Fruit fly (Drosophila melanogaster) whole organism, embryonic: ENCODE measurements around the gene CG5986.

ENCODE experiments used
- BtbVII ChIP-seq: fragments of 200-800 bp; sonication (Bioruptor generic); optimal IDR thresholded peaks from 3 replicates; lab custom pipeline; 2017; ENCODE audit warnings: missing biosample characterization, mild to moderate bottlenecking, missing genetic modification characterization
- CG10565 ChIP-seq: fragments of 200-800 bp; sonication (Bioruptor generic); optimal IDR thresholded peaks from 3 replicates; lab custom pipeline; 2016; ENCODE audit warnings: missing biosample characterization, mild to moderate bottlenecking, missing genetic modification characterization
- CG12236 ChIP-seq: fragments of 200-800 bp; sonication (Bioruptor generic); optimal IDR thresholded peaks from 2 replicates; lab custom pipeline; 2016; ENCODE audit warnings: missing biosample characterization, missing genetic modification characterization
- CG13123 ChIP-seq: fragments of 200-800 bp; sonication (Bioruptor generic); optimal IDR thresholded peaks from 2 replicates; lab custom pipeline; 2016; ENCODE audit warnings: missing biosample characterization, missing genetic modification characterization
- CG17385 ChIP-seq: fragments of 200-800 bp; sonication (Bioruptor generic); optimal IDR thresholded peaks from 3 replicates; lab custom pipeline; 2018; ENCODE audit warnings: missing biosample characterization, mild to moderate bottlenecking, missing genetic modification characterization
- CG2120 ChIP-seq: fragments of 200-800 bp; sonication (Bioruptor generic); optimal IDR thresholded peaks from 3 replicates; lab custom pipeline; 2016; ENCODE audit warnings: missing biosample characterization, missing genetic modification characterization
- CG32532 ChIP-seq: fragments of 200-800 bp; sonication (Bioruptor generic); IDR thresholded peaks from 2 replicates; pipeline ENCODE4 v1.3.6; 2022; ENCODE audit warnings: missing biosample characterization, missing genetic modification characterization
- CG3726 ChIP-seq: fragments of 200-800 bp; sonication (Bioruptor generic); IDR thresholded peaks from 3 replicates; pipeline ENCODE4, ENCODE4 v1.3.6; 2022; ENCODE audit warnings: missing biosample characterization, missing genetic modification characterization
- CG4424 ChIP-seq: fragments of 200-800 bp; sonication (Bioruptor generic); optimal IDR thresholded peaks from 3 replicates; lab custom pipeline; 2016; ENCODE audit warnings: missing biosample characterization, missing genetic modification characterization
- CG8924 ChIP-seq: fragments of 200-800 bp; optimal IDR thresholded peaks from 3 replicates; lab custom pipeline; 2019; ENCODE audit warnings: missing biosample characterization, mild to moderate bottlenecking, missing genetic modification characterization, moderate library complexity
- CTCF ChIP-seq: fragments of 200-800 bp; sonication (Bioruptor generic); optimal IDR thresholded peaks from 2 replicates; lab custom pipeline; 2017; ENCODE audit warnings: missing biosample characterization, mild to moderate bottlenecking, missing genetic modification characterization, moderate library complexity
- CkIIα-i1 ChIP-seq: fragments of 200-800 bp; sonication (Bioruptor generic); IDR thresholded peaks from 2 replicates; pipeline ENCODE4 v1.3.6; 2022; ENCODE audit warnings: missing biosample characterization, missing genetic modification characterization
- Dip2 ChIP-seq: fragments of 200-800 bp; sonication (Bioruptor generic); IDR thresholded peaks from 2 replicates; pipeline ENCODE4 v1.3.6; 2022; ENCODE audit warnings: missing biosample characterization, missing genetic modification characterization
- Dip3 ChIP-seq: fragments of 200-800 bp; sonication (Bioruptor generic); optimal IDR thresholded peaks from 3 replicates; lab custom pipeline; 2016; ENCODE audit warnings: missing biosample characterization, missing genetic modification characterization
- Doc2 ChIP-seq: fragments of 200-800 bp; sonication (Bioruptor generic); IDR thresholded peaks from 2 replicates; pipeline ENCODE4 v1.3.6; 2022; ENCODE audit warnings: missing biosample characterization, missing genetic modification characterization
- Drgx ChIP-seq: fragments of 200-800 bp; sonication (Bioruptor generic); IDR thresholded peaks from 2 replicates; pipeline ENCODE4 v1.3.6; 2022; ENCODE audit warnings: missing biosample characterization, missing genetic modification characterization
- H15 ChIP-seq: fragments of 200-800 bp; sonication (Bioruptor generic); IDR thresholded peaks from 3 replicates; pipeline ENCODE4 v1.3.6; 2022; ENCODE audit warnings: missing biosample characterization, missing genetic modification characterization
- HLHmδ ChIP-seq: fragments of 200-800 bp; sonication (Bioruptor generic); optimal IDR thresholded peaks from 2 replicates; lab custom pipeline; 2018; ENCODE audit warnings: missing biosample characterization, mild to moderate bottlenecking, missing genetic modification characterization, moderate library complexity
- Hand ChIP-seq: fragments of 200-800 bp; sonication (Bioruptor generic); optimal IDR thresholded peaks from 2 replicates; lab custom pipeline; 2017; ENCODE audit warnings: mild to moderate bottlenecking, missing biosample characterization, missing genetic modification reagents, missing genetic modification characterization
- HmgD ChIP-seq: fragments of 200-800 bp; sonication (Bioruptor generic); optimal IDR thresholded peaks from 3 replicates; lab custom pipeline; 2016; ENCODE audit warnings: missing biosample characterization, missing genetic modification characterization
- Med ChIP-seq: fragments of 200-800 bp; sonication (Bioruptor generic); peaks from one replicate; lab custom pipeline; 2016; ENCODE audit warnings: missing biosample characterization, missing genetic modification characterization, mild to moderate bottlenecking, inconsistent platforms, moderate library complexity
- Nf-YC ChIP-seq: fragments of 200-800 bp; optimal IDR thresholded peaks from 3 replicates; lab custom pipeline; 2019; ENCODE audit warnings: missing biosample characterization, mild to moderate bottlenecking, missing genetic modification characterization, moderate library complexity
- Oli ChIP-seq: fragments of 200-800 bp; sonication (Bioruptor generic); optimal IDR thresholded peaks from 2 replicates; lab custom pipeline; 2018; ENCODE audit warnings: missing biosample characterization, mild to moderate bottlenecking, missing genetic modification characterization, moderate library complexity
- Rfx ChIP-seq: fragments of 200-800 bp; sonication (Bioruptor generic); IDR thresholded peaks from 2 replicates; pipeline ENCODE4 v1.3.6; 2022; ENCODE audit warnings: missing biosample characterization, missing genetic modification characterization
- Sox102F ChIP-seq: fragments of 200-800 bp; sonication (Bioruptor generic); optimal IDR thresholded peaks from 2 replicates; lab custom pipeline; 2018; ENCODE audit warnings: missing biosample characterization, mild to moderate bottlenecking, missing genetic modification characterization, moderate library complexity
- Xrp1 ChIP-seq: fragments of 200-800 bp; sonication (Bioruptor generic); IDR thresholded peaks from 2 replicates; pipeline ENCODE4 v1.3.6; 2022; ENCODE audit warnings: missing biosample characterization, missing genetic modification characterization
- abd-A ChIP-seq: fragments of 200-800 bp; sonication (Bioruptor generic); optimal IDR thresholded peaks from 3 replicates; lab custom pipeline; 2019; ENCODE audit warnings: missing biosample characterization, mild to moderate bottlenecking, missing genetic modification characterization, moderate library complexity
- al ChIP-seq: fragments of 200-800 bp; sonication (Bioruptor generic); IDR thresholded peaks from 2 replicates; pipeline ENCODE4 v1.3.6; 2022; ENCODE audit warnings: missing biosample characterization, missing genetic modification characterization
- bab2 ChIP-seq: fragments of 200-800 bp; sonication (Bioruptor generic); optimal IDR thresholded peaks from 2 replicates; lab custom pipeline; 2016; ENCODE audit warnings: missing biosample characterization, missing genetic modification characterization
- chn ChIP-seq: fragments of 200-800 bp; sonication (Bioruptor generic); optimal IDR thresholded peaks from 2 replicates; lab custom pipeline; 2016; ENCODE audit warnings: missing biosample characterization, missing genetic modification characterization
- danr ChIP-seq: fragments of 200-800 bp; sonication (Bioruptor generic); IDR thresholded peaks from 2 replicates; pipeline ENCODE4 v1.3.6; 2022; ENCODE audit warnings: missing biosample characterization, missing genetic modification characterization
- insv ChIP-seq, 2 experiments: fragments of 200-800 bp; sonication (Bioruptor generic); optimal IDR thresholded peaks; 3 replicates each; lab custom pipeline; 2016 to 2018; ENCODE audit warnings: missing biosample characterization in 2 of 2, missing genetic modification characterization in 2 of 2
- inv ChIP-seq: fragments of 200-800 bp; sonication (Bioruptor generic); IDR thresholded peaks from 2 replicates; pipeline ENCODE4 v1.3.6; 2022; ENCODE audit warnings: missing biosample characterization, missing genetic modification characterization; ENCODE audit not compliant: partially characterized antibody
- otp ChIP-seq: fragments of 200-800 bp; sonication (Bioruptor generic); IDR thresholded peaks from 3 replicates; pipeline ENCODE4, ENCODE4 v1.3.6; 2022; ENCODE audit warnings: missing biosample characterization, missing genetic modification characterization
- pan ChIP-seq, 4 experiments: fragments of >200 bp in 3 of 4; fragments of 200-800 bp in 1 of 4; sonication (Bioruptor generic) in 1 of 4; optimal IDR thresholded peaks in 3 of 4; IDR thresholded peaks in 1 of 4; 2 replicates each; pipeline versions ENCODE4 v1.3.6 to Lab custom; 2017 to 2022; ENCODE audit warnings: missing biosample characterization in 2 of 4, missing genetic modification characterization in 2 of 4, mixed read lengths in 1 of 4
- pita ChIP-seq: fragments of 200-800 bp; sonication (Bioruptor generic); optimal IDR thresholded peaks from 2 replicates; lab custom pipeline; 2017; ENCODE audit warnings: missing biosample characterization, mild to moderate bottlenecking, missing genetic modification characterization
- scrt ChIP-seq: fragments of 200-800 bp; sonication (Bioruptor generic); optimal IDR thresholded peaks from 2 replicates; lab custom pipeline; 2018; ENCODE audit warnings: missing biosample characterization, mild to moderate bottlenecking, missing genetic modification characterization, moderate library complexity
- sd ChIP-seq: fragments of 200-800 bp; sonication (Bioruptor generic); optimal IDR thresholded peaks from 3 replicates; lab custom pipeline; 2018; ENCODE audit warnings: missing biosample characterization, mild to moderate bottlenecking, missing genetic modification characterization, moderate library complexity
- sqz ChIP-seq: fragments of 200-800 bp; sonication (Bioruptor generic); optimal IDR thresholded peaks from 3 replicates; lab custom pipeline; 2018; ENCODE audit warnings: missing biosample characterization, mild to moderate bottlenecking, missing genetic modification characterization
- stc ChIP-seq: fragments of 200-800 bp; sonication (Bioruptor generic); IDR thresholded peaks from 2 replicates; pipeline ENCODE4 v1.3.6; 2022; ENCODE audit warnings: missing biosample characterization, missing genetic modification characterization
- ttk ChIP-seq: fragments of 200-800 bp; sonication (Bioruptor generic); IDR thresholded peaks from 2 replicates; pipeline ENCODE4 v2.1.2; 2022; ENCODE audit warnings: missing biosample characterization, missing genetic modification characterization
- vfl ChIP-seq: fragments of 200-800 bp; sonication (Bioruptor generic); optimal IDR thresholded peaks from 2 replicates; lab custom pipeline; 2016; ENCODE audit warnings: missing biosample characterization, missing genetic modification characterization

CG5986 gene

dm6 chr3R:24017648-24018047 lies 29.9 kb upstream of the CG5986 start (continued):
- no peak for TF ChIP-seq CG13123 (GFP tag; lab: Kevin White, UChicago)
- no peak for TF ChIP-seq scrt (GFP tag; lab: Kevin White, UChicago)
- no peak for TF ChIP-seq inv (GFP tag; lab: Robert Waterston, UW)
- TF ChIP-seq Doc2 (GFP tag; lab: Robert Waterston, UW): no peak
- TF ChIP-seq BtbVII: no peak
- TF ChIP-seq Xrp1 (GFP tag; lab: Robert Waterston, UW): no peak
- TF ChIP-seq CG3726 (GFP tag; lab: Robert Waterston, UW): no peak
- no peak for TF ChIP-seq Dip2
- TF ChIP-seq CG12236 (GFP tag; lab: Kevin White, UChicago): no peak
- no peak for TF ChIP-seq al (GFP tag; lab: Robert Waterston, UW)
- no peak for TF ChIP-seq Dip3 (GFP tag; lab: Kevin White, UChicago)
- no peak for TF ChIP-seq pita (GFP tag; lab: Kevin White, UChicago)
- no peak for TF ChIP-seq CG32532 (GFP tag; lab: Robert Waterston, UW)
- TF ChIP-seq CG2120 (GFP tag; lab: Kevin White, UChicago): no peak
- no peak for TF ChIP-seq CTCF (GFP tag; lab: Kevin White, UChicago)
- TF ChIP-seq Sox102F: peak; percentile 9
- no peak for TF ChIP-seq pan (optimal IDR thresholded peaks at IDR 0.05; lab: Kevin White, UChicago)
- TF ChIP-seq pan (GFP tag; optimal IDR thresholded peaks at IDR 0.05 in 1 of 2, IDR thresholded peaks at IDR 0.05 in 1 of 2): peak in 1 of 2 experiments; percentile 37
- no peak for TF ChIP-seq CG4424 (GFP tag; lab: Kevin White, UChicago)
- TF ChIP-seq otp (GFP tag; lab: Robert Waterston, UW): 0 out of 3 replicates have a peak, but pooled peaks have one; percentile 36
- TF ChIP-seq stc (GFP tag; lab: Robert Waterston, UW): peak; percentile 8; the same call in 1 of the 2 replicates
- no peak for TF ChIP-seq CG17385
- TF ChIP-seq Oli (tag; lab: Kevin White, UChicago): peak; percentile 10
- TF ChIP-seq insv (GFP tag; optimal IDR thresholded peaks at IDR 0.05; lab: Kevin White, UChicago): no peak
- no peak for TF ChIP-seq bab2 (GFP tag; lab: Kevin White, UChicago)
- TF ChIP-seq CkIIα-i1 (GFP tag; lab: Robert Waterston, UW): no peak
- no peak for TF ChIP-seq Nf-YC (tag; lab: Kevin White, UChicago)
- TF ChIP-seq chn (GFP tag; lab: Kevin White, UChicago): no peak
- TF ChIP-seq HmgD (GFP tag; lab: Kevin White, UChicago): no peak
- no peak for TF ChIP-seq ttk (GFP tag; lab: Robert Waterston, UW)
- no peak for TF ChIP-seq H15 (GFP tag; lab: Robert Waterston, UW)
- no peak for TF ChIP-seq danr (GFP tag; lab: Robert Waterston, UW)
- TF ChIP-seq HLHmδ (GFP tag; lab: Kevin White, UChicago): no peak
- no peak for TF ChIP-seq Rfx (GFP tag; lab: Robert Waterston, UW)
- no peak for TF ChIP-seq CG8924 (tag; lab: Kevin White, UChicago)
- 0 out of 2 replicates have a peak, but pooled peaks have one; percentile 43 for TF ChIP-seq Drgx (GFP tag; lab: Robert Waterston, UW)
- TF ChIP-seq CG10565 (GFP tag; lab: Kevin White, UChicago): no peak
- TF ChIP-seq Hand (GFP tag; lab: Kevin White, UChicago): no peak
- no peak for TF ChIP-seq sqz (GFP tag; lab: Kevin White, UChicago)

dm6 chr3R:24021895-24022294 lies 25.7 kb upstream of the CG5986 start:
- TF ChIP-seq sd (tag; lab: Kevin White, UChicago) (peak; percentile 94), Med (GFP tag; lab: Kevin White, UChicago) (peak; percentile 39), vfl (GFP tag; lab: Kevin White, UChicago) (no peak), abd-A (peak; percentile 3)
- TF ChIP-seq, all 482 proteins: peak for 3
